Worm (Caenorhabditis elegans) whole organism, young adult: Measurements from ENCODE around the gene R05G9.3.

Experiments
- C06A6.2 ChIP-seq: fragments of 200-800 bp; sonication (Bioruptor generic); conservative IDR thresholded peaks from 2 replicates; pipeline ENCODE4 v1.3.6; 2022; ENCODE audit warnings: missing genetic modification characterization, missing compliant biosample characterization
- D2030.7 ChIP-seq: fragments of 200-800 bp; sonication (Bioruptor generic); IDR thresholded peaks from 2 replicates; pipeline ENCODE4 v1.3.6; 2022; ENCODE audit warnings: missing genetic modification reagents, missing genetic modification characterization, missing compliant biosample characterization
- ama-1 ChIP-seq, 3 experiments: fragments of 150-350 bp in 1 of 3; sonication (generic microtip) in 2 of 3; optimal IDR thresholded peaks; 2 replicates each; lab custom pipeline; 2014 to 2018; ENCODE audit warnings: missing biosample characterization in 2 of 3, missing genetic modification characterization in 2 of 3, missing genetic modification reagents in 2 of 3
- fkh-3 ChIP-seq: sonication (generic microtip); optimal IDR thresholded peaks from 2 replicates; lab custom pipeline; 2016; ENCODE audit warnings: mild to moderate bottlenecking, missing genetic modification characterization, missing compliant biosample characterization
- him-1 ChIP-seq: sonication (generic microtip); optimal IDR thresholded peaks from 2 replicates; lab custom pipeline; 2016; ENCODE audit warnings: missing genotype, missing genetic modification reagents, missing genetic modification characterization, missing compliant biosample characterization
- nfya-1 ChIP-seq: sonication (generic microtip); optimal IDR thresholded peaks from 2 replicates; lab custom pipeline; 2017; ENCODE audit warnings: antibody characterized with exemption, missing compliant biosample characterization, missing genetic modification characterization, borderline replicate concordance; ENCODE audit not compliant: insufficient read depth
- snpc-4 ChIP-seq, 5 experiments: fragments of 150-350 bp in 1 of 5; sonication (generic microtip) in 4 of 5; optimal IDR thresholded peaks; 2 replicates each; lab custom pipeline; 2014 to 2018; ENCODE audit warnings: missing genetic modification characterization in 5 of 5, missing biosample characterization in 3 of 5, antibody characterized with exemption in 2 of 5, mild to moderate bottlenecking in 2 of 5, missing compliant biosample characterization in 2 of 5, missing genotype in 2 of 5, moderate library complexity in 2 of 5, missing genetic modification reagents in 1 of 5
- ztf-28 ChIP-seq: fragments of 200-800 bp; sonication (Bioruptor generic); IDR thresholded peaks from 2 replicates; pipeline ENCODE4 v1.3.6; 2022; ENCODE audit warnings: missing genetic modification reagents, missing genetic modification characterization, missing compliant biosample characterization
- ztf-6 ChIP-seq: fragments of 200-800 bp; sonication (Bioruptor generic); IDR thresholded peaks from 2 replicates; pipeline ENCODE4 v1.3.6; 2022; ENCODE audit warnings: missing genetic modification reagents, missing genetic modification characterization, missing compliant biosample characterization

ce11 chrII:6453341-6453806, 47.9 kb downstream of the R05G9.3 start, which contains the start of gene atg-16.2:
- TF ChIP-seq D2030.7 (no peak), snpc-4 (GFP tag; optimal IDR thresholded peaks at IDR 0.05; lab: Kevin White, UChicago) (no peak), snpc-4 (tag; optimal IDR thresholded peaks at IDR 0.05; lab: Kevin White, UChicago) (no peak), nfya-1 (no peak), ama-1 (optimal IDR thresholded peaks at IDR 0.05; lab: Kevin White, UChicago) (no peak), ama-1 (GFP tag; optimal IDR thresholded peaks at IDR 0.05; lab: Kevin White, UChicago) (no peak), him-1 (no peak), C06A6.2 (GFP tag; lab: Robert Waterston, UW) (no peak), ztf-6 (GFP tag; lab: Robert Waterston, UW) (no peak), ztf-28 (GFP tag; lab: Robert Waterston, UW) (no peak), fkh-3 (tag; lab: Kevin White, UChicago) (no peak)
